Fruit fly (Drosophila melanogaster) whole organism, embryonic: ENCODE data around the gene TrpRS.

Experiments
- Bdp1 ChIP-seq: fragments of 200-800 bp; sonication (Bioruptor generic); optimal IDR thresholded peaks from 3 replicates; lab custom pipeline; 2016; ENCODE audit warnings: missing biosample characterization, missing genetic modification characterization
- Bgb ChIP-seq: fragments of 200-800 bp; sonication (Bioruptor generic); IDR thresholded peaks from 2 replicates; pipeline ENCODE4 v1.3.6; 2022; ENCODE audit warnings: missing biosample characterization, missing genetic modification characterization; ENCODE audit not compliant: partially characterized antibody
- CG11247 ChIP-seq: fragments of 200-800 bp; sonication (Bioruptor generic); IDR thresholded peaks from 2 replicates; pipeline ENCODE4 v1.3.6; 2022; ENCODE audit warnings: missing biosample characterization, missing genetic modification characterization
- CG12155 ChIP-seq: fragments of 200-800 bp; sonication (Bioruptor generic); optimal IDR thresholded peaks from 3 replicates; lab custom pipeline; 2016; ENCODE audit warnings: missing biosample characterization, missing genetic modification characterization
- CG13287 ChIP-seq: fragments of 200-800 bp; sonication (Bioruptor generic); IDR thresholded peaks from 2 replicates; pipeline ENCODE4 v1.3.6; 2022; ENCODE audit warnings: missing biosample characterization, missing genetic modification characterization; ENCODE audit not compliant: partially characterized antibody
- CG14667 ChIP-seq: fragments of 200-800 bp; sonication (Bioruptor generic); IDR thresholded peaks from 2 replicates; pipeline ENCODE4 v1.3.6; 2022; ENCODE audit warnings: missing biosample characterization, missing genetic modification characterization
- CG15514 ChIP-seq: fragments of 200-800 bp; sonication (Bioruptor generic); optimal IDR thresholded peaks from 3 replicates; lab custom pipeline; 2017; ENCODE audit warnings: missing biosample characterization, missing genetic modification characterization, mild to moderate bottlenecking, moderate library complexity, missing genetic modification reagents
- CG15601 ChIP-seq: fragments of 200-800 bp; sonication (Bioruptor generic); optimal IDR thresholded peaks from 3 replicates; lab custom pipeline; 2019; ENCODE audit warnings: missing biosample characterization, mild to moderate bottlenecking, missing genetic modification characterization, moderate library complexity
- CG17186 ChIP-seq: fragments of 200-800 bp; sonication (Bioruptor generic); optimal IDR thresholded peaks from 3 replicates; lab custom pipeline; 2017; ENCODE audit warnings: missing biosample characterization, missing genetic modification reagents, missing genetic modification characterization
- CG18011 ChIP-seq: fragments of 200-800 bp; sonication (Bioruptor generic); optimal IDR thresholded peaks from 2 replicates; lab custom pipeline; 2017; ENCODE audit warnings: missing biosample characterization, missing genetic modification characterization, mild to moderate bottlenecking, moderate library complexity, missing genotype
- CG1832 ChIP-seq: fragments of 200-800 bp; sonication (Bioruptor generic); optimal IDR thresholded peaks from 2 replicates; lab custom pipeline; 2017; ENCODE audit warnings: missing biosample characterization, mild to moderate bottlenecking, missing genetic modification characterization, inconsistent platforms
- CG2129 ChIP-seq: fragments of 200-800 bp; sonication (Bioruptor generic); IDR thresholded peaks from 2 replicates; pipeline ENCODE4 v1.3.6; 2022; ENCODE audit warnings: missing biosample characterization, missing genetic modification characterization; ENCODE audit not compliant: partially characterized antibody
- CG30020 ChIP-seq: fragments of 200-800 bp; optimal IDR thresholded peaks from 2 replicates; lab custom pipeline; 2019; ENCODE audit warnings: missing biosample characterization, mild to moderate bottlenecking, missing genetic modification characterization, moderate library complexity
- CG34224 ChIP-seq: fragments of 200-800 bp; sonication (Bioruptor generic); IDR thresholded peaks from 3 replicates; pipeline ENCODE4 v1.3.6; 2022; ENCODE audit warnings: missing biosample characterization, missing genetic modification characterization; ENCODE audit not compliant: partially characterized antibody
- CG4854 ChIP-seq: fragments of 200-800 bp; sonication (Bioruptor generic); optimal IDR thresholded peaks from 2 replicates; lab custom pipeline; 2016; ENCODE audit warnings: missing biosample characterization, missing genetic modification characterization, inconsistent platforms
- CG6791 ChIP-seq: fragments of 200-800 bp; sonication (Bioruptor generic); IDR thresholded peaks from 3 replicates; pipeline ENCODE4 v1.3.6; 2022; ENCODE audit warnings: missing biosample characterization, missing genetic modification characterization; ENCODE audit not compliant: partially characterized antibody
- CG8388 ChIP-seq: fragments of 200-800 bp; sonication (Bioruptor generic); optimal IDR thresholded peaks from 2 replicates; lab custom pipeline; 2019; ENCODE audit warnings: missing biosample characterization, mild to moderate bottlenecking, missing genetic modification characterization, moderate library complexity
- CG9437 ChIP-seq: fragments of 200-800 bp; sonication (Bioruptor generic); optimal IDR thresholded peaks from 2 replicates; lab custom pipeline; 2018; ENCODE audit warnings: missing biosample characterization, mild to moderate bottlenecking, missing genetic modification characterization
- CG9797 ChIP-seq: fragments of 200-800 bp; sonication (Bioruptor generic); optimal IDR thresholded peaks from 3 replicates; lab custom pipeline; 2018; ENCODE audit warnings: missing biosample characterization, mild to moderate bottlenecking, missing genetic modification characterization
- Dll ChIP-seq: fragments of 200-800 bp; sonication (Bioruptor generic); IDR thresholded peaks from 4 replicates; pipeline ENCODE4 v1.3.6; 2022; ENCODE audit warnings: missing biosample characterization, missing genetic modification characterization; ENCODE audit not compliant: partially characterized antibody
- Dp ChIP-seq: fragments of 200-800 bp; sonication (Bioruptor generic); optimal IDR thresholded peaks from 2 replicates; lab custom pipeline; 2018; ENCODE audit warnings: missing biosample characterization, mild to moderate bottlenecking, missing genetic modification characterization, moderate library complexity
- Dref ChIP-seq: fragments of 200-800 bp; sonication (Bioruptor generic); IDR thresholded peaks from 2 replicates; pipeline ENCODE4 v1.3.6; 2022; ENCODE audit warnings: missing biosample characterization, missing genetic modification characterization
- E2f2 ChIP-seq: fragments of 200-800 bp; sonication (Bioruptor generic); IDR thresholded peaks from 2 replicates; pipeline ENCODE4 v1.3.6; 2022; ENCODE audit warnings: missing biosample characterization, missing genetic modification characterization
- ERR ChIP-seq: fragments of 200-800 bp; sonication (Bioruptor generic); optimal IDR thresholded peaks from 2 replicates; lab custom pipeline; 2016; ENCODE audit warnings: missing biosample characterization, missing genetic modification characterization
- Elba2 ChIP-seq: fragments of 200-800 bp; sonication (Bioruptor generic); optimal IDR thresholded peaks from 3 replicates; lab custom pipeline; 2016; ENCODE audit warnings: missing biosample characterization, missing genetic modification characterization
- Hr39 ChIP-seq: fragments of >200 bp; optimal IDR thresholded peaks from 2 replicates; lab custom pipeline; 2017
- Mes4 ChIP-seq: fragments of 200-800 bp; sonication (Bioruptor generic); optimal IDR thresholded peaks from 2 replicates; lab custom pipeline; 2016; ENCODE audit warnings: missing biosample characterization, missing genetic modification characterization
- Myb ChIP-seq: fragments of 200-800 bp; sonication (Bioruptor generic); optimal IDR thresholded peaks from 2 replicates; lab custom pipeline; 2016; ENCODE audit warnings: missing biosample characterization, missing genetic modification characterization
- Opbp ChIP-seq: fragments of 200-800 bp; sonication (Bioruptor generic); IDR thresholded peaks from 3 replicates; pipeline ENCODE4 v1.3.6; 2022; ENCODE audit warnings: missing biosample characterization, missing genetic modification characterization; ENCODE audit not compliant: partially characterized antibody
- Ravus ChIP-seq: fragments of 200-800 bp; sonication (Bioruptor generic); IDR thresholded peaks from 2 replicates; pipeline ENCODE4 v1.3.6; 2022; ENCODE audit warnings: missing biosample characterization, missing genetic modification characterization
- Trl ChIP-seq, 3 experiments: fragments of >200 bp in 2 of 3; fragments of 200-800 bp in 1 of 3; sonication (Bioruptor generic) in 1 of 3; optimal IDR thresholded peaks; 2 replicates in 1 of 3; 3 replicates in 2 of 3; lab custom pipeline; 2016 to 2017; ENCODE audit warnings: missing biosample characterization in 1 of 3, missing genetic modification characterization in 1 of 3
- Xbp1 ChIP-seq: fragments of 200-800 bp; sonication (Bioruptor generic); optimal IDR thresholded peaks from 3 replicates; lab custom pipeline; 2016; ENCODE audit warnings: missing biosample characterization, mild to moderate bottlenecking, missing genetic modification characterization
- abd-A ChIP-seq: fragments of 200-800 bp; sonication (Bioruptor generic); optimal IDR thresholded peaks from 3 replicates; lab custom pipeline; 2019; ENCODE audit warnings: missing biosample characterization, mild to moderate bottlenecking, missing genetic modification characterization, moderate library complexity
- ac ChIP-seq: fragments of 200-800 bp; sonication (Bioruptor generic); optimal IDR thresholded peaks from 3 replicates; lab custom pipeline; 2017; ENCODE audit warnings: missing biosample characterization, mild to moderate bottlenecking, missing genetic modification characterization
- ash1 ChIP-seq: fragments of 200-800 bp; sonication (Bioruptor generic); optimal IDR thresholded peaks from 2 replicates; lab custom pipeline; 2018; ENCODE audit warnings: missing biosample characterization, mild to moderate bottlenecking, missing genetic modification characterization
- fd102C ChIP-seq: fragments of 200-800 bp; sonication (Bioruptor generic); optimal IDR thresholded peaks from 2 replicates; lab custom pipeline; 2018; ENCODE audit warnings: missing biosample characterization, mild to moderate bottlenecking, missing genetic modification characterization, moderate library complexity
- hb ChIP-seq: fragments of 200-800 bp; sonication (Bioruptor generic); IDR thresholded peaks from 3 replicates; pipeline ENCODE4 v1.3.6; 2022; ENCODE audit warnings: missing biosample characterization, missing genetic modification characterization; ENCODE audit not compliant: partially characterized antibody
- kah ChIP-seq: fragments of 200-800 bp; sonication (Bioruptor generic); optimal IDR thresholded peaks from 2 replicates; lab custom pipeline; 2018; ENCODE audit warnings: missing biosample characterization, mild to moderate bottlenecking, missing genetic modification characterization
- knrl ChIP-seq: fragments of 200-800 bp; sonication (Bioruptor generic); IDR thresholded peaks from 3 replicates; pipeline ENCODE4 v1.3.6; 2022; ENCODE audit warnings: missing biosample characterization, missing genetic modification characterization; ENCODE audit not compliant: partially characterized antibody
- nerfin-1 ChIP-seq: fragments of 200-800 bp; sonication (Bioruptor generic); optimal IDR thresholded peaks from 3 replicates; lab custom pipeline; 2019; ENCODE audit warnings: missing biosample characterization, mild to moderate bottlenecking, missing genetic modification characterization, moderate library complexity
- tio ChIP-seq: fragments of 200-800 bp; sonication (Bioruptor generic); optimal IDR thresholded peaks from 2 replicates; lab custom pipeline; 2017; ENCODE audit warnings: missing biosample characterization, missing genetic modification characterization, inconsistent platforms
- trem ChIP-seq: fragments of 200-800 bp; optimal IDR thresholded peaks from 3 replicates; lab custom pipeline; 2019; ENCODE audit warnings: missing biosample characterization, mild to moderate bottlenecking, missing genetic modification characterization, moderate library complexity
- unc-4 ChIP-seq: fragments of 200-800 bp; sonication (Bioruptor generic); IDR thresholded peaks from 2 replicates; pipeline ENCODE4 v1.3.6; 2022; ENCODE audit warnings: missing biosample characterization, missing genetic modification characterization; ENCODE audit not compliant: partially characterized antibody
- vnd ChIP-seq: fragments of 200-800 bp; sonication (Bioruptor generic); IDR thresholded peaks from 3 replicates; pipeline ENCODE4 v1.3.6; 2022; ENCODE audit warnings: missing biosample characterization, missing genetic modification characterization; ENCODE audit not compliant: partially characterized antibody
- vvl ChIP-seq: fragments of 200-800 bp; sonication (Bioruptor generic); IDR thresholded peaks from 2 replicates; pipeline ENCODE4 v1.3.6; 2022; ENCODE audit warnings: missing biosample characterization, missing genetic modification characterization
- zen ChIP-seq: fragments of 200-800 bp; sonication (Bioruptor generic); optimal IDR thresholded peaks from 3 replicates; lab custom pipeline; 2018; ENCODE audit warnings: missing biosample characterization, mild to moderate bottlenecking, missing genetic modification characterization, moderate library complexity

The TrpRS gene

DNA sequence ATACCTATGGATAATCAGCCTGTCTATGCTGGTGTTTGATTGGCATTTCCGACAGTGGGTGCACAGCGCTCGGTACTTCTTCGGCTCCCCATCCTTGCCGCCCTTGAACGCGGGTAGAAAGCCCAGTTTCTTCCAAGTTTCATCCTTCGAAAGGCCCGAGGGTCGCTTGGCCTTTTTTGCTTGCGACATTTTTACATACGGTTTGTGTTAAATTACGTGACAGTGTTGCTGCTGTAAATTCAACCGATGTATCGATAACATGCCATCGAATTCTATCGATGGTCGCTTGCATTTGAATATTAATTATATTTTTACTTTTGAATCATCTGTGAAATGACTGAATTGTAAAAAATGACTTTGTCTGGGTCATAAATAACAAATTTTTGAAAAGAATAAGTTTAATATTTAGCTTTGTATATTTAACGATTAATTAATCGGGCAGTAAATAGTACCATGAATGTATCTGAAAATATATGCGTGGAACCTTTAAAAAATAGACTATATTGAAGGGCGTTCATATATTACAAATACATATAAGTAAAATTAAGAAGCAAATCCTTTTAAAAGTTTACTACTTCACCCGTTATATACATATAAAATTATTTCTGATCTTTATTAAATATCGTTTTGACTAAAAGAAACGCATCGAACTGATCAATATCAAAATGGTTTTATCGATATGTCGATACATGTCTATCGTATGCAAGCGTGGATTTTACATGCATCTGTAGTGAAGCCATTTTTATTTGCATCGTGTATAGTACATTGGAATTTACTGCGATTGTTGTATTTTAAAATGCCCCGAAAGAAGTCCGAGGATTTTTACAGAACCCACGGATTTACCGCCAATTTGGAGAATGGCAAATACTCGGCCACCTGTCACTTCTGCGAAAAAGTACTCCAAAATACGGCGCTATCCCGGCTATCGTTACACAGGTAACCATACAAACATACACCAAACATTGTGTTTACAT lies 8.2 kb downstream of the TrpRS start, which contains the start of the genes Ibf2 and Ibf1 (continued):
- TF ChIP-seq CG13287 (GFP tag; lab: Robert Waterston, UW) (peak; percentile 77), hb (GFP tag; lab: Robert Waterston, UW) (peak; percentile 82), Dp (GFP tag; lab: Kevin White, UChicago) (peak; percentile 63), CG6791 (GFP tag; lab: Robert Waterston, UW) (peak; percentile 92), CG4854 (GFP tag; lab: Kevin White, UChicago) (no peak), CG17186 (GFP tag; lab: Kevin White, UChicago) (no peak), CG12155 (GFP tag; lab: Kevin White, UChicago) (no peak), Mes4 (GFP tag; lab: Kevin White, UChicago) (no peak), trem (tag; lab: Kevin White, UChicago) (peak; percentile 23), knrl (peak; percentile 80), ac (GFP tag; lab: Kevin White, UChicago) (no peak), nerfin-1 (peak; percentile 92), vnd (GFP tag; lab: Robert Waterston, UW) (peak; percentile 79), zen (tag; lab: Kevin White, UChicago) (peak; percentile 35), CG18011 (no peak), Hr39 (lab: Kevin White, UChicago) (no peak), ERR (GFP tag; lab: Kevin White, UChicago) (no peak), Dll (GFP tag; lab: Robert Waterston, UW) (peak; percentile 80), CG15601 (tag; lab: Kevin White, UChicago) (no peak), CG2129 (no peak; the same call in none of the 2 replicates), Trl (optimal IDR thresholded peaks at IDR 0.05; lab: Kevin White, UChicago) (no peak), Trl (GFP tag; optimal IDR thresholded peaks at IDR 0.05; lab: Kevin White, UChicago) (no peak), ash1 (GFP tag; lab: Kevin White, UChicago) (no peak), Elba2 (GFP tag; lab: Kevin White, UChicago) (no peak), Bdp1 (GFP tag; lab: Kevin White, UChicago) (no peak), Ravus (no peak), abd-A (tag; lab: Kevin White, UChicago) (no peak), Bgb (GFP tag; lab: Robert Waterston, UW) (peak; percentile 88), CG8388 (no peak), CG34224 (peak; percentile 82), Myb (peak; percentile 21), CG30020 (tag; lab: Kevin White, UChicago) (peak; percentile 14), Xbp1 (no peak), vvl (GFP tag; lab: Robert Waterston, UW) (peak; percentile 35; the same call in 1 of the 2 replicates), tio (GFP tag; lab: Kevin White, UChicago) (no peak), CG14667 (GFP tag; lab: Robert Waterston, UW) (no peak), unc-4 (peak; percentile 79), CG11247 (GFP tag; lab: Robert Waterston, UW) (no peak), fd102C (GFP tag; lab: Kevin White, UChicago) (no peak), kah (no peak), CG9437 (GFP tag; lab: Kevin White, UChicago) (peak; percentile 70), Dref (GFP tag; lab: Robert Waterston, UW) (peak; percentile 84), CG15514 (GFP tag; lab: Kevin White, UChicago) (peak; percentile 4), CG1832 (GFP tag; lab: Kevin White, UChicago) (no peak), CG9797 (GFP tag; lab: Kevin White, UChicago) (no peak), E2f2 (GFP tag; lab: Robert Waterston, UW) (peak; percentile 60), Opbp (GFP tag; lab: Robert Waterston, UW) (peak; percentile 80; the same call in 2 of the 3 replicates)
